Fruit fly (Drosophila melanogaster) whole organism, embryonic: ENCODE measurements around the gene alpha-Est7.
A peak's percentile ranks its signal among the peaks of the same experiment; 100 is the strongest.

Experiments used
- ATbp ChIP-seq: fragments of 200-800 bp; sonication (Bioruptor generic); optimal IDR thresholded peaks from 2 replicates; lab custom pipeline; 2017; ENCODE audit warnings: missing biosample characterization, mild to moderate bottlenecking, missing genetic modification characterization, missing genetic modification reagents
- Antp ChIP-seq: fragments of 200-800 bp; sonication (Bioruptor generic); optimal IDR thresholded peaks from 3 replicates; lab custom pipeline; 2016; ENCODE audit warnings: missing biosample characterization, missing genetic modification characterization
- Bteb2 ChIP-seq: fragments of 200-800 bp; sonication (Bioruptor generic); optimal IDR thresholded peaks from 2 replicates; lab custom pipeline; 2016; ENCODE audit warnings: missing biosample characterization, missing genetic modification characterization
- CG11456 ChIP-seq: fragments of 200-800 bp; sonication (Bioruptor generic); IDR thresholded peaks from 3 replicates; pipeline ENCODE4 v1.3.6; 2022; ENCODE audit warnings: missing biosample characterization, missing genetic modification characterization
- CG11695 ChIP-seq: fragments of 200-800 bp; sonication (Bioruptor generic); IDR thresholded peaks from 3 replicates; pipeline ENCODE4 v1.3.6; 2022; ENCODE audit warnings: missing biosample characterization, missing genetic modification characterization
- CG12155 ChIP-seq: fragments of 200-800 bp; sonication (Bioruptor generic); optimal IDR thresholded peaks from 3 replicates; lab custom pipeline; 2016; ENCODE audit warnings: missing biosample characterization, missing genetic modification characterization
- CG12219 ChIP-seq: fragments of 200-800 bp; sonication (Bioruptor generic); optimal IDR thresholded peaks from 3 replicates; lab custom pipeline; 2018; ENCODE audit warnings: missing biosample characterization, mild to moderate bottlenecking, missing genetic modification characterization
- CG14965 ChIP-seq: fragments of 200-800 bp; sonication (Bioruptor generic); optimal IDR thresholded peaks from 2 replicates; lab custom pipeline; 2016; ENCODE audit warnings: missing biosample characterization, missing genetic modification characterization, borderline replicate concordance
- CG16813 ChIP-seq: fragments of 200-800 bp; sonication (Bioruptor generic); IDR thresholded peaks from 3 replicates; pipeline ENCODE4 v1.3.6; 2022; ENCODE audit warnings: missing biosample characterization, missing genetic modification characterization; ENCODE audit not compliant: partially characterized antibody
- CG17328 ChIP-seq: fragments of 200-800 bp; sonication (Bioruptor generic); IDR thresholded peaks from 2 replicates; pipeline ENCODE4 v1.3.6; 2022; ENCODE audit warnings: missing biosample characterization, missing genetic modification characterization
- CG17829 ChIP-seq: fragments of 200-800 bp; optimal IDR thresholded peaks from 2 replicates; lab custom pipeline; 2019; ENCODE audit warnings: missing biosample characterization, mild to moderate bottlenecking, missing genetic modification characterization, moderate library complexity
- CG18262 ChIP-seq: fragments of 200-800 bp; optimal IDR thresholded peaks from 3 replicates; lab custom pipeline; 2019; ENCODE audit warnings: missing biosample characterization, mild to moderate bottlenecking, missing genetic modification characterization, moderate library complexity
- CG2889 ChIP-seq: fragments of 200-800 bp; sonication (Bioruptor generic); IDR thresholded peaks from 3 replicates; pipeline ENCODE4 v1.3.6; 2022; ENCODE audit warnings: missing biosample characterization, missing genetic modification characterization
- CG30020 ChIP-seq: fragments of 200-800 bp; optimal IDR thresholded peaks from 2 replicates; lab custom pipeline; 2019; ENCODE audit warnings: missing biosample characterization, mild to moderate bottlenecking, missing genetic modification characterization, moderate library complexity
- CG30431 ChIP-seq: fragments of 200-800 bp; sonication (Bioruptor generic); optimal IDR thresholded peaks from 2 replicates; lab custom pipeline; 2017; ENCODE audit warnings: missing biosample characterization, missing genetic modification characterization
- CG31365 ChIP-seq: fragments of 200-800 bp; sonication (Bioruptor generic); optimal IDR thresholded peaks from 2 replicates; lab custom pipeline; 2018; ENCODE audit warnings: missing biosample characterization, mild to moderate bottlenecking, missing genetic modification characterization
- CG3281 ChIP-seq: fragments of 200-800 bp; sonication (Bioruptor generic); optimal IDR thresholded peaks from 3 replicates; lab custom pipeline; 2017; ENCODE audit warnings: missing biosample characterization, mild to moderate bottlenecking, missing genetic modification characterization
- CG3407 ChIP-seq: fragments of 200-800 bp; sonication (Bioruptor generic); optimal IDR thresholded peaks from 2 replicates; lab custom pipeline; 2018; ENCODE audit warnings: missing biosample characterization, mild to moderate bottlenecking, missing genetic modification characterization
- CG34224 ChIP-seq: fragments of 200-800 bp; sonication (Bioruptor generic); IDR thresholded peaks from 3 replicates; pipeline ENCODE4 v1.3.6; 2022; ENCODE audit warnings: missing biosample characterization, missing genetic modification characterization; ENCODE audit not compliant: partially characterized antibody
- CG3847 ChIP-seq: fragments of 200-800 bp; sonication (Bioruptor generic); IDR thresholded peaks from 2 replicates; pipeline ENCODE4 v1.3.6; 2022; ENCODE audit warnings: missing biosample characterization, missing genetic modification characterization
- CG4328 ChIP-seq: fragments of 200-800 bp; sonication (Bioruptor generic); optimal IDR thresholded peaks from 3 replicates; lab custom pipeline; 2017; ENCODE audit warnings: missing biosample characterization, missing genetic modification reagents, missing genetic modification characterization
- CG6683 ChIP-seq: fragments of 200-800 bp; sonication (Bioruptor generic); optimal IDR thresholded peaks from 2 replicates; lab custom pipeline; 2017; ENCODE audit warnings: missing biosample characterization, mild to moderate bottlenecking, missing genetic modification characterization, missing genetic modification reagents
- CG6765 ChIP-seq: fragments of 200-800 bp; sonication (Bioruptor generic); optimal IDR thresholded peaks from 3 replicates; lab custom pipeline; 2017; ENCODE audit warnings: missing biosample characterization, mild to moderate bottlenecking, missing genetic modification characterization
- CG7928 ChIP-seq: fragments of 200-800 bp; sonication (Bioruptor generic); optimal IDR thresholded peaks from 2 replicates; lab custom pipeline; 2017; ENCODE audit warnings: missing biosample characterization, mild to moderate bottlenecking, missing genetic modification characterization
- CG9876 ChIP-seq: fragments of 200-800 bp; sonication (Bioruptor generic); optimal IDR thresholded peaks from 2 replicates; lab custom pipeline; 2016; ENCODE audit warnings: missing biosample characterization, missing genetic modification characterization
- Deaf1 ChIP-seq: fragments of 200-800 bp; optimal IDR thresholded peaks from 3 replicates; lab custom pipeline; 2019; ENCODE audit warnings: missing biosample characterization, mild to moderate bottlenecking, missing genetic modification characterization, moderate library complexity
- Dll ChIP-seq: fragments of 200-800 bp; sonication (Bioruptor generic); IDR thresholded peaks from 4 replicates; pipeline ENCODE4 v1.3.6; 2022; ENCODE audit warnings: missing biosample characterization, missing genetic modification characterization; ENCODE audit not compliant: partially characterized antibody
- Doc3 ChIP-seq: fragments of 200-800 bp; sonication (Bioruptor generic); IDR thresholded peaks from 3 replicates; pipeline ENCODE4 v1.3.6; 2022; ENCODE audit warnings: missing biosample characterization, missing genetic modification characterization; ENCODE audit not compliant: partially characterized antibody
- Ets97D ChIP-seq: fragments of 200-800 bp; sonication (Bioruptor generic); optimal IDR thresholded peaks from 3 replicates; lab custom pipeline; 2016; ENCODE audit warnings: missing biosample characterization, missing genetic modification characterization
- Lhr ChIP-seq: fragments of 200-800 bp; sonication (Bioruptor generic); optimal IDR thresholded peaks from 3 replicates; lab custom pipeline; 2017; ENCODE audit warnings: mild to moderate bottlenecking, missing biosample characterization, missing genetic modification reagents, missing genetic modification characterization
- Lim3 ChIP-seq: fragments of 200-800 bp; sonication (Bioruptor generic); IDR thresholded peaks from 2 replicates; pipeline ENCODE4 v1.3.6; 2022; ENCODE audit warnings: missing biosample characterization, missing genetic modification characterization
- Oaz ChIP-seq: fragments of 200-800 bp; sonication (Bioruptor generic); IDR thresholded peaks from 2 replicates; pipeline ENCODE4 v1.3.6; 2022; ENCODE audit warnings: missing biosample characterization, missing genetic modification characterization
- Opbp ChIP-seq: fragments of 200-800 bp; sonication (Bioruptor generic); IDR thresholded peaks from 3 replicates; pipeline ENCODE4 v1.3.6; 2022; ENCODE audit warnings: missing biosample characterization, missing genetic modification characterization; ENCODE audit not compliant: partially characterized antibody
- Pdp1 ChIP-seq, 2 experiments: fragments of 200-800 bp; sonication (Bioruptor generic); optimal IDR thresholded peaks; 3 replicates each; lab custom pipeline; 2016; ENCODE audit warnings: missing biosample characterization in 2 of 2, missing genetic modification characterization in 2 of 2, mild to moderate bottlenecking in 1 of 2, moderate library complexity in 1 of 2
- Poxn ChIP-seq: fragments of 200-800 bp; sonication (Bioruptor generic); IDR thresholded peaks from 2 replicates; pipeline ENCODE4 v1.3.6; 2022; ENCODE audit warnings: missing biosample characterization, missing genetic modification characterization
- Sin3A ChIP-seq: fragments of >200 bp; optimal IDR thresholded peaks from 2 replicates; lab custom pipeline; 2018
- Sox102F ChIP-seq: fragments of 200-800 bp; sonication (Bioruptor generic); optimal IDR thresholded peaks from 2 replicates; lab custom pipeline; 2018; ENCODE audit warnings: missing biosample characterization, mild to moderate bottlenecking, missing genetic modification characterization, moderate library complexity
- Sry-δ ChIP-seq: fragments of 200-800 bp; sonication (Bioruptor generic); optimal IDR thresholded peaks from 2 replicates; lab custom pipeline; 2016; ENCODE audit warnings: missing biosample characterization, missing genetic modification characterization
- bbx ChIP-seq: fragments of 200-800 bp; sonication (Bioruptor generic); IDR thresholded peaks from 2 replicates; pipeline ENCODE4 v1.3.6; 2022; ENCODE audit warnings: missing biosample characterization, missing genetic modification characterization; ENCODE audit not compliant: partially characterized antibody
- croc ChIP-seq: fragments of 200-800 bp; sonication (Bioruptor generic); conservative IDR thresholded peaks from 3 replicates; pipeline ENCODE4 v1.3.6; 2022; ENCODE audit warnings: missing biosample characterization, missing genetic modification characterization
- ems ChIP-seq: fragments of 200-800 bp; sonication (Bioruptor generic); optimal IDR thresholded peaks from 3 replicates; lab custom pipeline; 2016; ENCODE audit warnings: missing biosample characterization, missing genetic modification characterization
- fd3F ChIP-seq: fragments of 200-800 bp; sonication (Bioruptor generic); optimal IDR thresholded peaks from 2 replicates; lab custom pipeline; 2018; ENCODE audit warnings: missing biosample characterization, mild to moderate bottlenecking, missing genetic modification characterization, moderate library complexity
- gfzf ChIP-seq: fragments of 200-800 bp; sonication (Bioruptor generic); optimal IDR thresholded peaks from 2 replicates; lab custom pipeline; 2016; ENCODE audit warnings: missing biosample characterization, mild to moderate bottlenecking, missing genetic modification characterization, moderate library complexity
- gsb ChIP-seq: fragments of 200-800 bp; sonication (Bioruptor generic); IDR thresholded peaks from 2 replicates; pipeline ENCODE4 v1.3.6; 2022; ENCODE audit warnings: missing biosample characterization, missing genetic modification characterization
- kah ChIP-seq: fragments of 200-800 bp; sonication (Bioruptor generic); optimal IDR thresholded peaks from 2 replicates; lab custom pipeline; 2018; ENCODE audit warnings: missing biosample characterization, mild to moderate bottlenecking, missing genetic modification characterization
- ken ChIP-seq: fragments of 200-800 bp; sonication (Bioruptor generic); IDR thresholded peaks from 3 replicates; pipeline ENCODE4 v1.3.6; 2022; ENCODE audit warnings: missing biosample characterization, missing genetic modification characterization
- lmd ChIP-seq: fragments of 200-800 bp; sonication (Bioruptor generic); IDR thresholded peaks from 2 replicates; pipeline ENCODE4 v1.3.6; 2022; ENCODE audit warnings: missing biosample characterization, missing genetic modification characterization
- rib ChIP-seq: fragments of 200-800 bp; sonication (Bioruptor generic); IDR thresholded peaks from 2 replicates; pipeline ENCODE4 v1.3.6; 2022; ENCODE audit warnings: missing biosample characterization, missing genetic modification characterization
- scrt ChIP-seq: fragments of 200-800 bp; sonication (Bioruptor generic); optimal IDR thresholded peaks from 2 replicates; lab custom pipeline; 2018; ENCODE audit warnings: missing biosample characterization, mild to moderate bottlenecking, missing genetic modification characterization, moderate library complexity
- sim ChIP-seq: fragments of 200-800 bp; sonication (Bioruptor generic); IDR thresholded peaks from 2 replicates; pipeline ENCODE4 v1.3.6; 2022; ENCODE audit warnings: missing biosample characterization, missing genetic modification characterization
- yki ChIP-seq: fragments of >200 bp; optimal IDR thresholded peaks from 3 replicates; lab custom pipeline; 2018

The alpha-Est7 gene

dm6 chr3R:7515599-7516069 lies 7.9 kb downstream of the alpha-Est7 start, which contains the start of gene alpha-Est8 (continued):
- TF ChIP-seq CG18262 (tag; lab: Kevin White, UChicago) = no peak
- no peak for TF ChIP-seq CG12219 (GFP tag; lab: Kevin White, UChicago)
- TF ChIP-seq gfzf (GFP tag; lab: Kevin White, UChicago) = no peak
- peak; percentile 75 for TF ChIP-seq Deaf1 (tag; lab: Kevin White, UChicago)
- 0 out of 3 replicates have a peak, but pooled peaks have one; percentile 63 for TF ChIP-seq CG11456 (GFP tag; lab: Robert Waterston, UW)
- no peak for TF ChIP-seq CG17328 (GFP tag; lab: Robert Waterston, UW)
- no peak for TF ChIP-seq yki
- TF ChIP-seq CG12155 (GFP tag; lab: Kevin White, UChicago) = no peak
- TF ChIP-seq CG11695 = no peak
- TF ChIP-seq Doc3 (GFP tag; lab: Robert Waterston, UW) = no peak
- TF ChIP-seq fd3F (GFP tag; lab: Kevin White, UChicago) = no peak
- no peak for TF ChIP-seq croc (GFP tag; lab: Robert Waterston, UW)
- TF ChIP-seq Sox102F (GFP tag; lab: Kevin White, UChicago) = no peak
- TF ChIP-seq CG2889 = no peak
- no peak for TF ChIP-seq rib (GFP tag; lab: Robert Waterston, UW)
- TF ChIP-seq Antp (GFP tag; lab: Kevin White, UChicago) = no peak
- TF ChIP-seq CG3407 (GFP tag; lab: Kevin White, UChicago) = no peak
- peak; percentile 1 for TF ChIP-seq scrt (GFP tag; lab: Kevin White, UChicago)
- no peak for TF ChIP-seq Oaz (GFP tag; lab: Robert Waterston, UW)
- TF ChIP-seq Lhr (GFP tag; lab: Kevin White, UChicago) = no peak
- TF ChIP-seq Dll (GFP tag; lab: Robert Waterston, UW) = no peak
- TF ChIP-seq Sin3A = no peak
- TF ChIP-seq Sry-δ (GFP tag; lab: Kevin White, UChicago) = no peak
- no peak for TF ChIP-seq CG31365 (tag; lab: Kevin White, UChicago)
- no peak for TF ChIP-seq Bteb2 (GFP tag; lab: Kevin White, UChicago)
- TF ChIP-seq bbx (GFP tag; lab: Robert Waterston, UW) = no peak; the same call in 1 of the 2 replicates
- no peak for TF ChIP-seq Lim3 (GFP tag; lab: Robert Waterston, UW)
- no peak for TF ChIP-seq CG17829 (tag; lab: Kevin White, UChicago)
- no peak for TF ChIP-seq CG16813
- TF ChIP-seq ken (GFP tag; lab: Robert Waterston, UW) = no peak
- peak; percentile 38 for TF ChIP-seq CG3281 (GFP tag; lab: Kevin White, UChicago)
- no peak for TF ChIP-seq ems (GFP tag; lab: Kevin White, UChicago)
- no peak for TF ChIP-seq CG7928
- no peak for TF ChIP-seq CG4328 (GFP tag; lab: Kevin White, UChicago)
- no peak for TF ChIP-seq kah (GFP tag; lab: Kevin White, UChicago)
- no peak for TF ChIP-seq CG14965 (GFP tag; lab: Kevin White, UChicago)
- TF ChIP-seq Ets97D (GFP tag; lab: Kevin White, UChicago) = no peak
- TF ChIP-seq Pdp1 (GFP tag; optimal IDR thresholded peaks at IDR 0.05; lab: Kevin White, UChicago) = peak in 1 of 2 experiments; percentile 9
- TF ChIP-seq CG6765 (GFP tag; lab: Kevin White, UChicago) = peak; percentile 39
- TF ChIP-seq ATbp (GFP tag; lab: Kevin White, UChicago) = no peak
- TF ChIP-seq CG9876 (GFP tag; lab: Kevin White, UChicago) = no peak
- TF ChIP-seq CG6683 (GFP tag; lab: Kevin White, UChicago) = no peak
- TF ChIP-seq gsb (GFP tag; lab: Robert Waterston, UW) = no peak
- TF ChIP-seq CG34224 = peak; percentile 55; the same call in 2 of the 3 replicates
- no peak for TF ChIP-seq Poxn (GFP tag; lab: Robert Waterston, UW)
- TF ChIP-seq Opbp (GFP tag; lab: Robert Waterston, UW) = no peak
- no peak for TF ChIP-seq CG30020 (tag; lab: Kevin White, UChicago)
- TF ChIP-seq CG3847 (GFP tag; lab: Robert Waterston, UW) = 0 out of 2 replicates have a peak, but pooled peaks have one; percentile 15
- TF ChIP-seq lmd = no peak
- TF ChIP-seq CG30431 (GFP tag; lab: Kevin White, UChicago) = no peak
- TF ChIP-seq sim (GFP tag; lab: Robert Waterston, UW) = no peak
